Fruit fly (Drosophila melanogaster) whole organism, larva: ENCODE results near the gene CG13359.

Experiments
- noc ChIP-seq: fragments of 200-800 bp; sonication (Bioruptor generic); optimal IDR thresholded peaks from 3 replicates; lab custom pipeline; 2019; ENCODE audit warnings: missing biosample characterization, mild to moderate bottlenecking, missing genetic modification characterization, moderate library complexity

Gene CG13359

DNA sequence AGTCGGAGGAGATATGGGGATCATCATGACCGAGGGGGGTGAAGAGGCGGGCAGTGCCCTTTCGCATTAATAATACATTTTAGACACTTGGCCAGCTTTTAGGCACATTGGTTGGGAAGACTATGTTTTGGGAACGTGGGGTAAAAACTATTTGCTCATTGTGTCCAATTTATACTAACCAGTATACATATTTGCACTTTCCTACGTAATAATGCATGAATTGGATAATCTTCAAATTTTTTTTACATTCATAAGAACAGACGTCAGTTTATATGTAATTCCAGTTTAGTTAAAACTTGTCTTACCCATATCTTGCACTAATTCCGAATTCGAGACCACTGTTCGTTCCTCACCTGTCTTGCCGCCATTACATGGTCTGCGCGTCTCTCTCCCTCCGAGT lies 23.9 kb downstream of the CG13359 start:
- TF ChIP-seq noc (tag; lab: Kevin White, UChicago): no peak

DNA sequence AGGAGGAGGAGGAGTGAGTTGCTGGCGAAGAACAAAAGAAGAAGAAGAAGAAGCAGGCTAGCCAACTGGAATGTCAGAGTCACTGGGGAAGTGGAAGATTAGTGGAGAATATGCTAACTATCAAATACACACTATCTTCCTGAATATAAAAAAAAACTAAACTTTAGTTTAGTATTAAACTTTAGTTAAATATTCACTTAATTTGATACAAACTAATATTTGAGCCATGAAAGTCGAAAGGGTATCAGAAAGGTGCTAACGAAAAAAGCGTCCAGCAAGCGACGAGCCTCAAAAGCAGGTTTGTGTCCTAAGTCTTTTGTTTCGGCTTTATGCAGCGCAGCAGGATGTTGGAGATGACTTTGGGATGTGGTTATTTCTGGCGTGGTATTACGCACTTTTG lies 28.1 kb downstream of the CG13359 start:
- TF ChIP-seq noc (tag; lab: Kevin White, UChicago): no peak

DNA sequence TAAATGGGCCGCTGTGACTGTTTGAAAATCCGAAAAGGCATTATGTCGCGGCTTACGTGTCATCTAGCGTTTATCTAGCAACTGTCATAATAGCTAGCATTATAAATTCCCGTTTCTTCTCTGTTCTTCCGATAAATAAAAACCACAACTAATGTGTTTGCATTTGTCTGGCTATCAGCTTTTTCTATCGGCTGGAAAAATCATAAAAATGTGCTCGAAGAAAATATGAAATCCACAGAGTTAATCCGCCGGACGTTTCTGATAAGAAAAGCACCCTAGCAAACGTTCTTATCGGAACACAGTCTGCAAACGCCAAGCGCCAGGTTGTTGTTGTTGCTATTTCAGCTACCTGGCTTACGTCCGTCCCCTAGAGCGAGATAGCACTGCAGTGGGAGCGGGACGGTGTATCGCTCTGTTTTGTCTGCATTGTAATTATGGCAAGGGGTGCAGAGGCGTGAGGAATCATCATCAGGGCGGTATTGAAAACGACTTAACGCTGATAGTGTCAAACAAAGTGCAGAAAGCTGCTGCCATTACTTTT lies 29.0 kb downstream of the CG13359 start:
- no peak for TF ChIP-seq noc (tag; lab: Kevin White, UChicago)

DNA sequence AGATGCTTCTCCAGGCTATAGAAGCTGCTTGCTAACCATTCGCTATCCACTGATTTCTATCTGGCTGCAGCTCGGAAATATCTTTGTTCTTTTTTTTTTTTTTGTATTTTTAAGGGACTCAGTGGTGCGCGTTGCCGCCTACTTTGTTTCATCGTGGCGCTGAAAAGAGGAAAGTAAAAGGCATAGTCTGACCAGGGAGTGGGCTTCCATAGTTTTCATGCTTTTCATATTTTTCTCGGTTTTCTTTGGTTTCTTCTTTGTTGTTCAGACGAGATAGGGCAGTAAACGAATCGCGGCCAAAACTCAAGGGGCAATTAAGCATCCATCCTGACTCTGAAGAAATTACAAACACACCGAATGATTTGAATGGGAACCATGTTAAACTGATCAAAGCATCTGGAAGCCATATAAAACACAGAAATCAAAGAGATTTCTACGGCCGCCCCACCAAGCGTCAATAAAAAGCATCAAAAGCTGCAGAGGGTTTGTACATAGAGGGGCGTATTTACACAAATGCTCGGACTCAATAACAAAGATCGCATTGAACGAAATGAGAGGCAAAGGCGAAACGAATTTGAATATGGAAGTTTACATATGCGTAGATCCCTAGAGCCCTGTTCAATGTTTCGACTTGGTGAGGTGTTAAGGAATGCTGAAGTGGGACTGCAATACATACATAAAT lies 30.8 kb downstream of the CG13359 start:
- no peak for TF ChIP-seq noc (tag; lab: Kevin White, UChicago)

DNA sequence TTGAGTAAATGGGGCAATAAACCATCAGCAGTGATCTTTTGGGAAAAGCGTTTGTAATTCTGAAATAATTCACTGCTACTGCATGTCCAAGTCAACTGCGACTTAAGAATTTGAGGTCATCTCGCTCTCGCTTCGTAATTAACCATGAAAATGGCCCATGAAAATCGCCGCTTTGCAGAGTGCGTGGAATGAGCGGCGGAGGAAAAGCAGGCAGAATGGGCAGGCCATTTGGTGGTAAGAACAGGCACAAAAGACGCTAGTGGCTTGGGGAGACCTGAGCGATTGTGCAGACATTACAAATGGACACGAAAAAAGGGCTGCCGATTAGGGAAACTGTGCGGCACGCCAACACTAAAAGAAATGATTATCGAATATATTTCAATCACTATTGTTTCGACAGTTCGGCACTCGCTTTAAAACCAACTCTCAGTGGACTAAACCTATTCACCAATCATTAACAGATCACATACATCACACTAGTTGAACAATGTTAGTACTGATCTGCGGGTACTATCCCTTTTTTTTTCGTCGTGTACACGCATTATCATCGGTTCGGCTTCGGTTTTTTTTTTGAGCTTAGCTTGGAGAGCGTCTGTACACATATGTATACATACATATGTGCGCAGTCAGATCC lies 31.7 kb downstream of the CG13359 start:
- no peak for TF ChIP-seq noc (tag; lab: Kevin White, UChicago)

DNA sequence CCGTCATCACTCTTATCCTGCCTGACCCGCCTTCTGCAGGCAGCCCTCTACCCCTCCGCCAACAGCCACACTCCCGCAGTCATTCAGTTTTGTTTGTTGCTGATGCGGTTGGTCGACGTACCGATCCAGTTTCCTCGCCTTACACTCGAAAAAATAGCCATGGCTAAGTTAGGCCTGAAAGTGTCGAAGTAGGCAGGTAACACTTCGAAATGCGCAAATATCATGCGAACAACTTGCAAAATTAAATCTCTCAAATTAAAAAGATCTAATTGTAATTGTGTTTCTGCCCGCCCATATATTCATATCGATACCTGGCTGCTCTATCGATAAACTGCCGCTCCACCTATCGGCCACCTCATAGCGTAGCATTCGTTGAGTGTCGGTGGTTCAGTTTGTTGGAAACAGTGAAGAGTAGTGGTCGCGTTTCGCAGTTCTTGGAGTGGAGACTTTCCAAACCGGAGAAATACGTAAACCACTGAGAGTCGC lies 33.6 kb downstream of the CG13359 start, which contains the start of gene fz3:
Gene fz3 (plus strand): TSS at position 307 of the 486 bp plus-strand sequence.
- no peak for TF ChIP-seq noc (tag; lab: Kevin White, UChicago)

DNA sequence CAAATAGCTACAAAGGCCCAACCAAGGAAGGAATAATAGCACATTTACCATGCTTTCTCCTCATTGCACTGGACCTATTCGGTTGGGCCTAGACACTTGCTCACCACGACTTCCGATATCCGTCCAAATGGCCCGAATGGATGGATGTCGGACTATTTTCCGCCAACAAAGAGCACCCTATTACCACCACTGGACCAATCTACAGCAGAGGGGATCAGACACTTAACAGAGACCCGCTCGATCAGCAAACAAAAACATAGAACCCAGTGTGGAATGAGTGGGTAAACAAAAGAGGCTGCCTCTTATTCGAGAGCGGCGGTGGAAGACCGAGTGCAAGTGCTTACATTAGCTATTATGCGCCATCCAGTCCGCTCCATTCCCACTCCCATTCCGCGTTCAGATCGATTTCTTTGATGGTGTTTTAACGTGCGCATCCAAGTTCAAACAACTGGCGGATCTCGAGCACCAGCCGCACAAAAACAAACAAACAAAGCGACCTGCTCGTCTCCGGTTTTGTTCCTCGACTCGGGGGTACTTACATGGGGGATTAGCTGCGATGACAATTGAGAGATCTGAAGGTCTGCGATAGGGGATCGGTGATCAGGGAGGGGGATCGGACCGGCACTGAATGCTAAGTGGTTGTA lies 34.7 kb downstream of the CG13359 start:
- TF ChIP-seq noc (tag; lab: Kevin White, UChicago): no peak

DNA sequence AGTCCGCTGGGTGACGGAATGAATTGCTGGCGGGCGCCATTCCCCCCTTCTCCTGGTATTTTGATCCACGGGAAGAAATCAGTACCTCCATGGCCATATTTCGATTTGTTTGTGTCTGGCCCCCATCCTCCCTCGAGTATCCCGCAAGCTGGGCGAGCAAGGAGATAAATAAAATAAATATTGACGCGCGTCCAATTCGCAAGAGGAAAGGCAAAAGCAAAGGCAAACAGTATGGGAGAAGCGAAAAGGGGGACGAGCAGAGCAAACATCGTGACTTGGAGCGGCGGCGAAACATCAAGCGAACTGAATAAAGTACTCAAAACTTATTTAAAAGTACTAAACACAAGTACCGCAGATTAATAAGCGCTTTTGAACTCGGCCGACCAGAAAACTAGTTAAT lies 35.3 kb downstream of the CG13359 start:
- peak; percentile 13 for TF ChIP-seq noc (tag; lab: Kevin White, UChicago)

DNA sequence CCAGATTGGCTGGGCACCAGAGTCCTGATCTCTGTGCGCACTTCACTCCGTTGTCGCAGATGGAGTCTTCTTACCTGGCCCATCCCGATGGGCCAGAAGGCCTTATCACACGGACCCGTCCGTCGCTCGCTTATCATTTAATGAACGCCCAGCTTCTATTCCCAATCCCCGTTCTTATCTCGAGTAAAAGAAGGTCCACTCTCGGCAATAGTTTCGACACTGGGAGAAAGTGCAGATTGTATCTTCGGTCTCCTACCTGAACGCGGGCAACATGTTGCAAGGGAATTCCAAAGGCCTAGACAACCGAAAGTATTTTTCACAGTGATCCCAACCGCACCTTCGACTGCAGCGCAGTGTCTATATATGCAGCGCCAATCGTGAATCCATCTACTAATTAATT lies 37.2 kb downstream of the CG13359 start:
- no peak for TF ChIP-seq noc (tag; lab: Kevin White, UChicago)

DNA sequence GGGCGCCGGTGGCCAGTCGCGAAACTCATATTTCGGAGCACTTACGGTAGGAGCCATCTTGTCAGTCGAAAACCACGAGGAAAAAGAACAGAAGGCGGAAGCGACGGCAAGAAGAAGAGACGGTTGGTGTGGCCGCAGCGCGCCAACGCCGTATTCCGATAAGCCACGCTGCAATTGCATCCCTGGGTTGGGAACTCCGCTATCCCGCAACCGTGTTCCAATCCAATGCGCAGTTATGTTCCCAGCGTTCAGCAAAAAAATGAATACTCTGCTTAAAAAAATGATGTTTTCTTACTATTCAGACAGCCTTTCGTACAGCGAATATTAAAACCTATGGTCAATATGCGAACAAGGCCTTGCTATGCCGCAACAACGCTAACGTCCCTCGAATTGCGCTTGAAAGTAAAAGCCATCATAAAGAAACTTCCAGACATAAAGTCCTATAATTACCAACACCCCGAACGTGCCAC lies 38.2 kb downstream of the CG13359 start, which contains the start of gene RpL22:
Gene RpL22 (minus strand): TSS at position 92 of the 470 bp plus-strand sequence.
- peak; percentile 68 for TF ChIP-seq noc (tag; lab: Kevin White, UChicago)

DNA sequence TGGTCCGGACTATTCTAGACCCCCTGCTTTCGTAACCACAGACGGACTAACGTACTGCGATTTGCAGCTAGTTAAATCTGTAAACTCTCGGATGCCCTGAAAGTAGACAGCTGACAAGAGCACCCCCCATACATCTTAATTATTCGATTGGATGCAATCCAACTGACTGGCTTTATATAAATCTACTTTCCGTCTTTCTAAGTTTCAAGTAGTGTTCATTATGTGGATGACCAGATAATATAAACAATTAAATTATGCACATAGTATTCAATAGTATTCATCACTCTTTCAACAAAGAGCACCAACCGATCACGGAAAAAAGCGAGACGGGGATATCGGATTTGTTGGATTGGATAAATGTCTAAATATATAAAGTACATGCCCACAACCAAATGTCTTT lies 41.2 kb downstream of the CG13359 start:
- no peak for TF ChIP-seq noc (tag; lab: Kevin White, UChicago)

DNA sequence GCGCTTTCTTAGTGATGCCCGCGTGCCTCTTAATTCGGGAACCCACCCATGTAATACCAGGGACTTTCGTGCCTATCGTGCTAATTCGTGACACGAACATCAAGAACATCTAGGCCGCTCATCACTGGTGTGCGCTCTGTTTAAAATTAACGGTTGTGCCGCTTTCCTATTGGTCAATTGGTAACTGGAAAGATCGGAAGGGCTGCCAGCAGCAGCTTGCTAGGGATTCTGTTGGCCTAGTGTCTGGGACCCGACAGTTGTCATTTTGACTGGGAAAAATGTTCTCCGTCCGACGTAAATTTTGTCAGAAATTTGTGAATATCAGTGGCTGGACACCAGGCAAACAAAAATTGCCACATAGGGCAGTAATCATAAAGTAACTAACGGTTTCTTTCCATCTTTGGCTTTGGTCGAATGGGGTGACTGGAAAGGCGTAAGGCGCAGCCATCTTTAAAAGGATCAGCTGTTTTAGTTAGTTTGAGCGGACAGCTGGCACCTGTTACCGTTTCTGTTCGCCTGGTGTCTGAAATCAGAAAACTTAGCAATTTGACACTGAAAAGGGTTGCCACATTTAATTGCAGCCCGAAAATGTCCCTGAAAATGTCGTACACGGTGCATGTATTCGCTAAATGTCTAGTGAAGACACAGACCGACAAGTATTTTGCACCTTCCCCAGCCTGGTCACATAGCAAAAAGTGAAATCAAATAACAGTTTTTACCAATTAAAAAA lies 44.2 kb downstream of the CG13359 start, which contains the start of gene CG5273:
Gene CG5273 (plus strand): TSS at position 703 of the 730 bp plus-strand sequence.
- peak; percentile 12 for TF ChIP-seq noc (tag; lab: Kevin White, UChicago)

DNA sequence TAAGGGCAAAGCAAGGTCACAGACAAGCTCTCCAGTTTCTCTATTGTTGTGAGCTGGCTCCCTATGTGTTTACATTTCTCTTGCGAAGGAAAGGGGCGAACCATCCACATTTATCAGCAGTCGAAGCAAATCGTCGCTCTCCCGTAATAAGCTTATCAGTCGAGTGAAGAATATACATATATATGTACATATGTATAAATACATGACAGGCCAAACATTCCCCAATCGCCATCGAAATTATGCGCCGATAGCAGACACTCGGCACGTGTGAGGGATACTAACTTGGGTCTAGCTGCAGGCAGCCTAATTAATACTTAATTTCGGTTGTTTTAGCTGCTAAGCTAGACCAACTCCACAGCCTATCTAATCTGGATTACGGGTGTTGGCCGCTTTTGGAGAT lies 46.4 kb downstream of the CG13359 start:
- TF ChIP-seq noc (tag; lab: Kevin White, UChicago): no peak

DNA sequence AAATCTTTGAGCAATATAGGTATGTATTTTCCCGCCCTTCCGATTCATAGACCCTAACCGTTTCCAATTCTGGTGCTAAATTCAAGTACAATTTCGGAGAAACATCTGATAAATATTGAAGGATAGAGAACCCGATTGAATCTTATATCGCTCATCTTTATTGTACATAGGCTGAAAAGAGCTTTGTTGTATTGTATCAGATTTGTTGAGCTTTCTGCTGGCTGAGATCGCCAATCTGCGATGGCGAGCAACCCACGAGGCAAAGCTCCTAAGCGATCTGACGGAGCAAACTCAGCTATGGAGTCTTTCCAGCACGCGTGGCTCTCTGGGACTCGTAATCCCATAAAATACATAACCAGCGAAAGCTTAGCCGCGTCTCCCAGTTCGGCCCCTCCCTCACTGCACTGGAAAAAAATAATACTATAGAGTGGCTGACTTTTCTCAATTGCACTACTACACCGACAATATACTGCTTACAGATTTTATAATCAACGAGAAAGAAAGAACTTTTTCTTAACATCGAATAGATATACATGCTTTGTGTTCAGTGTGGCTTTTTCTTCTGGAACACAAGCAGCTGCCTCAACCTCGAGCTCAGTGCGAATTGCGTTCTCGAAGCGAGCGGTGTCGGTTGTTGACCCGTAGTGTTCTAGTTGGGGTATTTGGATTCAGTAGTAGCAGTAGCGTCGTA lies 47.5 kb downstream of the CG13359 start:
- TF ChIP-seq noc (tag; lab: Kevin White, UChicago): peak; percentile 89

DNA sequence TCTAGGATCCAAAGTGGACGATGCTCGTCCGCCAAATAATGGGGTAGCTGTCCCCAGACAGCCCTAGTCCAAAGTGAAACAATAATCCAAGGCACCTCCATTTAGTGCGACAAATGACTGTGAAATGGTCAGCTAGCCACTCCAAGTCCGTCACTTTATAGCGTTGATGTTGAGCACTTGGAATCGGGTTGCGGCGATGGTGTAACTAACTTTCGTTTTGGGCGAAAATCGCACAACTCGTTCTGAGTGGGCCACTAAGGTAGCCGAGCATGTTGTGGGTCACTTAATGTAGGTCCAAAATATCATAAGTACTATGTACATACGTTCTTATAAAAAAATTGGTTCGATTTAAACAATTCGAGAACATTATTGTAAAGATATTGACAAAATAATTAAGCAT lies 49.7 kb downstream of the CG13359 start, which contains the start of gene CG13361:
Gene CG13361 (minus strand): TSS at position 101 of the 400 bp plus-strand sequence.
- no peak for TF ChIP-seq noc (tag; lab: Kevin White, UChicago)
